Worm (Caenorhabditis elegans): ENCODE measurements around the gene str-1.

str-1 gene

ce11 chrIV:7147722-7148121 is 25.9 kb upstream of the str-1 start:
- TF ChIP-seq ces-1 (GFP tag; optimal IDR thresholded peaks at IDR 0.05), result peak; percentile 21
- TF ChIP-seq nhr-12 (tag; optimal IDR thresholded peaks at IDR 0.05), result no peak

- TF ChIP-seq ceh-83 (GFP tag; optimal IDR thresholded peaks at IDR 0.05) (no peak), lin-13 (tag; optimal IDR thresholded peaks at IDR 0.05) (peak; percentile 8), lsy-2 (tag; optimal IDR thresholded peaks at IDR 0.05) (peak; percentile 94)
Measured at ce11 chrIV:7149020-7149601, 24.5 kb upstream of the str-1 start, which contains the start of gene C34D4.4. C34D4.4 (plus strand) TSS chrIV:7149361.

ce11 chrIV:7152409-7152808 is 21.2 kb upstream of the str-1 start, which contains the start of gene col-113:
col-113 (minus strand) TSS chrIV:7152509.
- no peak for TF ChIP-seq snpc-4 (tag; optimal IDR thresholded peaks at IDR 0.05)
- no peak for TF ChIP-seq bed-3 (GFP tag; optimal IDR thresholded peaks at IDR 0.05)
- no peak for TF ChIP-seq unc-39 (tag; optimal IDR thresholded peaks at IDR 0.05)
- TF ChIP-seq hlh-1 (tag; optimal IDR thresholded peaks at IDR 0.05), result no peak
- TF ChIP-seq pha-4 (tag; optimal IDR thresholded peaks at IDR 0.05), result no peak
- TF ChIP-seq unc-62 (GFP tag; optimal IDR thresholded peaks at IDR 0.05), result no peak
- no peak for TF ChIP-seq drap-1 (GFP tag; optimal IDR thresholded peaks at IDR 0.05)
- no peak for TF ChIP-seq nhr-76 (tag; optimal IDR thresholded peaks at IDR 0.05)
- TF ChIP-seq ceh-43 (GFP tag; optimal IDR thresholded peaks at IDR 0.05), result no peak
- no peak for TF ChIP-seq ceh-83 (GFP tag; optimal IDR thresholded peaks at IDR 0.05)
- no peak for TF ChIP-seq cnd-1 (tag; optimal IDR thresholded peaks at IDR 0.05)
- TF ChIP-seq mep-1 (tag; optimal IDR thresholded peaks at IDR 0.05), result no peak
- TF ChIP-seq nhr-12 (tag; optimal IDR thresholded peaks at IDR 0.05), result no peak

ce11 chrIV:7153362-7153761 is 20.2 kb upstream of the str-1 start, which contains the start of gene C34D4.3:
C34D4.3 (plus strand) TSS chrIV:7153662.
- no peak for TF ChIP-seq sem-2 (GFP tag; optimal IDR thresholded peaks at IDR 0.05)
- TF ChIP-seq M03D4.4 (tag; optimal IDR thresholded peaks at IDR 0.05), result no peak
- TF ChIP-seq pha-4 (tag; optimal IDR thresholded peaks at IDR 0.05), result no peak
- no peak for TF ChIP-seq unc-39 (tag; optimal IDR thresholded peaks at IDR 0.05)
- no peak for TF ChIP-seq hlh-1 (tag; optimal IDR thresholded peaks at IDR 0.05)
- TF ChIP-seq ceh-39 (tag; optimal IDR thresholded peaks at IDR 0.05), result no peak
- no peak for TF ChIP-seq sptf-1 (tag; optimal IDR thresholded peaks at IDR 0.05)
- TF ChIP-seq unc-62 (GFP tag; optimal IDR thresholded peaks at IDR 0.05), result no peak
- TF ChIP-seq ztf-11 (tag; optimal IDR thresholded peaks at IDR 0.05), result no peak
- TF ChIP-seq nhr-237 (tag; optimal IDR thresholded peaks at IDR 0.05), result no peak
- no peak for TF ChIP-seq ceh-83 (GFP tag; optimal IDR thresholded peaks at IDR 0.05)
- TF ChIP-seq nhr-2 (tag; optimal IDR thresholded peaks at IDR 0.05), result no peak
- TF ChIP-seq mls-2 (tag; optimal IDR thresholded peaks at IDR 0.05), result no peak
- TF ChIP-seq ces-1 (GFP tag; optimal IDR thresholded peaks at IDR 0.05), result no peak
- no peak for TF ChIP-seq lsy-2 (tag; optimal IDR thresholded peaks at IDR 0.05)
- no peak for TF ChIP-seq blmp-1 (tag; optimal IDR thresholded peaks at IDR 0.05)
- no peak for TF ChIP-seq elt-3 (tag; optimal IDR thresholded peaks at IDR 0.05)
- no peak for TF ChIP-seq nhr-12 (tag; optimal IDR thresholded peaks at IDR 0.05)
- TF ChIP-seq mab-5 (tag; optimal IDR thresholded peaks at IDR 0.05), result no peak

ce11 chrIV:7154356-7154755 is 19.2 kb upstream of the str-1 start, which contains the start of gene C34D4.2:
C34D4.2 (plus strand) TSS chrIV:7154656.
- no peak for TF ChIP-seq mep-1 (tag; optimal IDR thresholded peaks at IDR 0.05)
- peak; percentile 32 for TF ChIP-seq elt-1 (tag; optimal IDR thresholded peaks at IDR 0.05; ENCODE audit: borderline replicate concordance, insufficient read depth)

ce11 chrIV:7156356-7156755 is 17.2 kb upstream of the str-1 start, which contains the start of gene maph-9:
maph-9 (plus strand) TSS chrIV:7156628.
- TF ChIP-seq M03D4.4 (tag; optimal IDR thresholded peaks at IDR 0.05) (no peak), lsy-2 (tag; optimal IDR thresholded peaks at IDR 0.05) (peak; percentile 1), ceh-39 (tag; optimal IDR thresholded peaks at IDR 0.05) (no peak), ces-1 (GFP tag; optimal IDR thresholded peaks at IDR 0.05) (no peak), mls-2 (tag; optimal IDR thresholded peaks at IDR 0.05) (no peak), ceh-43 (GFP tag; optimal IDR thresholded peaks at IDR 0.05) (peak; percentile 19), nhr-2 (tag; optimal IDR thresholded peaks at IDR 0.05) (no peak), flh-1 (GFP tag; optimal IDR thresholded peaks at IDR 0.05) (no peak), tbx-8 (GFP tag; optimal IDR thresholded peaks at IDR 0.05) (no peak), sptf-1 (tag; optimal IDR thresholded peaks at IDR 0.05) (peak; percentile 57), sem-2 (GFP tag; optimal IDR thresholded peaks at IDR 0.05) (no peak), ztf-11 (tag; optimal IDR thresholded peaks at IDR 0.05) (peak; percentile 16), lin-32 (GFP tag; optimal IDR thresholded peaks at IDR 0.05) (no peak), snpc-4 (tag; optimal IDR thresholded peaks at IDR 0.05) (no peak), zip-8 (tag; optimal IDR thresholded peaks at IDR 0.05) (no peak)

Data from whole organism, mixed stage, embryonic.